Fruit fly (Drosophila melanogaster) whole organism, prepupa: ENCODE data around the gene CHES-1-like.
A peak's percentile ranks its signal among the peaks of the same experiment; 100 is the strongest.

Source experiments
- CG10669 ChIP-seq: fragments of 200-800 bp; sonication (Bioruptor generic); optimal IDR thresholded peaks from 3 replicates; lab custom pipeline; 2018; ENCODE audit warnings: missing biosample characterization, mild to moderate bottlenecking, missing genetic modification characterization, moderate library complexity
- CG11762 ChIP-seq: fragments of 200-800 bp; sonication (Bioruptor generic); optimal IDR thresholded peaks from 3 replicates; lab custom pipeline; 2016; ENCODE audit warnings: missing biosample characterization, missing genetic modification characterization; ENCODE audit not compliant: insufficient read depth
- CG15336 ChIP-seq: fragments of 200-800 bp; sonication (Bioruptor generic); IDR thresholded peaks from 2 replicates; pipeline ENCODE4 v1.3.6; 2022; ENCODE audit warnings: missing biosample characterization, missing genetic modification characterization
- CG1621 ChIP-seq: fragments of 200-800 bp; sonication (Bioruptor generic); optimal IDR thresholded peaks from 3 replicates; lab custom pipeline; 2018; ENCODE audit warnings: missing biosample characterization, mild to moderate bottlenecking, missing genetic modification characterization
- CG3919 ChIP-seq: fragments of 200-800 bp; sonication (Bioruptor generic); optimal IDR thresholded peaks from 3 replicates; lab custom pipeline; 2016; ENCODE audit warnings: missing biosample characterization, missing genetic modification characterization
- CG6276 ChIP-seq: fragments of 200-800 bp; sonication (Bioruptor generic); optimal IDR thresholded peaks from 2 replicates; lab custom pipeline; 2017; ENCODE audit warnings: missing biosample characterization, mild to moderate bottlenecking, missing genetic modification characterization
- CG8119 ChIP-seq: fragments of 200-800 bp; sonication (Bioruptor generic); IDR thresholded peaks from 3 replicates; pipeline ENCODE4 v1.3.6; 2022; ENCODE audit warnings: missing biosample characterization, missing genetic modification characterization
- CG8319 ChIP-seq: fragments of 200-800 bp; sonication (Bioruptor generic); optimal IDR thresholded peaks from 3 replicates; lab custom pipeline; 2016; ENCODE audit warnings: missing biosample characterization, missing genetic modification characterization
- Gug ChIP-seq: fragments of 200-800 bp; sonication (Bioruptor generic); IDR thresholded peaks from 2 replicates; pipeline ENCODE4 v1.3.6; 2022; ENCODE audit warnings: missing biosample characterization, missing genetic modification characterization
- Hr4 ChIP-seq: fragments of 200-800 bp; sonication (Bioruptor generic); optimal IDR thresholded peaks from 3 replicates; lab custom pipeline; 2016; ENCODE audit warnings: missing biosample characterization, missing genetic modification characterization
- Lpt ChIP-seq: fragments of 200-800 bp; sonication (Bioruptor generic); optimal IDR thresholded peaks from 3 replicates; lab custom pipeline; 2016; ENCODE audit warnings: missing biosample characterization, missing genetic modification characterization
- Met ChIP-seq: fragments of 200-800 bp; sonication (Bioruptor generic); optimal IDR thresholded peaks from 3 replicates; lab custom pipeline; 2016; ENCODE audit warnings: missing biosample characterization, missing genetic modification characterization
- OdsH ChIP-seq: fragments of 200-800 bp; sonication (Bioruptor generic); optimal IDR thresholded peaks from 3 replicates; lab custom pipeline; 2016; ENCODE audit warnings: missing biosample characterization, missing genetic modification characterization
- achi ChIP-seq: fragments of 200-800 bp; sonication (Bioruptor generic); optimal IDR thresholded peaks from 3 replicates; lab custom pipeline; 2016; ENCODE audit warnings: missing biosample characterization, missing genetic modification characterization
- acj6 ChIP-seq: fragments of 200-800 bp; sonication (Bioruptor generic); optimal IDR thresholded peaks from 3 replicates; lab custom pipeline; 2016; ENCODE audit warnings: missing biosample characterization, missing genetic modification characterization
- dsx ChIP-seq: fragments of 200-800 bp; optimal IDR thresholded peaks from 3 replicates; lab custom pipeline; 2019; ENCODE audit warnings: missing biosample characterization, mild to moderate bottlenecking, missing genetic modification characterization, moderate library complexity; ENCODE audit not compliant: poor library complexity, severe bottlenecking
- eg ChIP-seq: fragments of 200-800 bp; sonication (Bioruptor generic); IDR thresholded peaks from 3 replicates; pipeline ENCODE4 v1.3.6; 2022; ENCODE audit warnings: missing biosample characterization, missing genetic modification characterization
- lz ChIP-seq: fragments of 200-800 bp; sonication (Bioruptor generic); optimal IDR thresholded peaks from 3 replicates; lab custom pipeline; 2016; ENCODE audit warnings: missing biosample characterization, missing genetic modification characterization
- spab ChIP-seq: fragments of 200-800 bp; sonication (Bioruptor generic); optimal IDR thresholded peaks from 2 replicates; lab custom pipeline; 2017; ENCODE audit warnings: missing biosample characterization, mild to moderate bottlenecking, missing genetic modification characterization, missing genetic modification reagents
- topi ChIP-seq: fragments of 200-800 bp; sonication (Bioruptor generic); optimal IDR thresholded peaks from 3 replicates; lab custom pipeline; 2016; ENCODE audit warnings: missing biosample characterization, missing genetic modification characterization

The CHES-1-like gene

DNA sequence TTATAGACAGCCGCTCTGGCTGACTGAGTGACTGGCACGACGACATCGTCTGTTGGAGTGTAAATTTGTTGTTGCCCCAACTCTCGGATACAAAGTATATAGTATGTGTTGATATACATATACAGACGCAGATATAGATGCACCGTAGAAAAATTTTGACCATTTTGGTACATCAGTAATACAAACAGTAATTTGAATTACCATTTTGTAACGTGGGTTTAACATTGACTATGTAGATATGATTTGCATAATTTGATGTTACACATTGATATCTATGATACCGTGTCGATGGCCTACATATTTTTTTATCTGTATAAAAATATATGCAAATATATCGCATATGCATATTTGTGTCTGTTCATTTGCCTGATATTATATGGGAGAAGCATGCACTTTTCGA is 72.1 kb downstream of the CHES-1-like start (continued):
- TF ChIP-seq CG1621, result no peak
- TF ChIP-seq CG6276 (GFP tag; lab: Kevin White, UChicago), result peak; percentile 33
- peak; percentile 47 for TF ChIP-seq topi (GFP tag; lab: Kevin White, UChicago)
- TF ChIP-seq Lpt (GFP tag; lab: Kevin White, UChicago), result peak; percentile 6
- peak; percentile 59 for TF ChIP-seq Gug (GFP tag; lab: Robert Waterston, UW)
- peak; percentile 70 for TF ChIP-seq CG15336 (GFP tag; lab: Robert Waterston, UW)
- peak; percentile 47 for TF ChIP-seq achi (GFP tag; lab: Kevin White, UChicago)
- TF ChIP-seq CG10669, result peak; percentile 37
- TF ChIP-seq eg (GFP tag; lab: Robert Waterston, UW), result peak; percentile 73
- TF ChIP-seq lz (GFP tag; lab: Kevin White, UChicago), result no peak
- TF ChIP-seq spab (GFP tag; lab: Kevin White, UChicago), result peak; percentile 1
- TF ChIP-seq dsx (GFP tag; lab: Kevin White, UChicago), result peak; percentile 16
- peak; percentile 13 for TF ChIP-seq CG11762 (GFP tag; lab: Kevin White, UChicago)
- peak; percentile 34 for TF ChIP-seq acj6 (GFP tag; lab: Kevin White, UChicago)
- peak; percentile 57 for TF ChIP-seq Hr4
- peak; percentile 59 for TF ChIP-seq CG8119 (GFP tag; lab: Robert Waterston, UW)
- peak; percentile 39 for TF ChIP-seq OdsH
- TF ChIP-seq Met (GFP tag; lab: Kevin White, UChicago), result peak; percentile 26
- TF ChIP-seq, all 60 proteins: peak for 37

DNA sequence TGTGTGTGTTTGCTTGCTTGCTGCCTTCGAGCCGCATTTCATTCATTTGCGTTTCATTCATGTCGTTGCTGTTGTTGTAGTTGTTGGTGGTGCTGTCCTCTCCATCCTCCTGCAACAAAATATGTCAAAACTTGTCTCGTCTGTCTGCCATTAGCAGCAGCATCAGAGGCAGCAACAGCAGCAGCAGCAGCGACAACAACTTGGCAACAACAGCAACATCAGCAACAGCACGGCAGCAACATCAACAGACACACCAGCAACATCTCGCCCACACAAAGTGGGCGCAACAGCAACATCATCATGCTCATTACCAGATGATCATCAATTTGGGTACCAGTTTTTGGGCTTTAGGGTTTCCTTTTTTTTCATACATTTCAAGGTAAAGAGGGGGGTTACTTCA is 76.1 kb downstream of the CHES-1-like start:
- TF ChIP-seq CG8319 (no peak), CG3919 (peak; percentile 12)
